Worm (Caenorhabditis elegans) whole organism, L2 larva: ENCODE results near the gene F53C11.1.

Experiments
- ceh-16 ChIP-seq: fragments of 150-350 bp; optimal IDR thresholded peaks from 2 replicates; lab custom pipeline; 2014; ENCODE audit warnings: missing biosample characterization, missing genetic modification characterization
- elt-1 ChIP-seq: fragments of 150-350 bp; optimal IDR thresholded peaks from 2 replicates; lab custom pipeline; 2014; ENCODE audit warnings: missing biosample characterization, missing genetic modification characterization
- snpc-4 ChIP-seq: fragments of 150-350 bp; optimal IDR thresholded peaks from 2 replicates; lab custom pipeline; 2014; ENCODE audit warnings: missing biosample characterization, missing genetic modification characterization

ce11 chrV:13807232-13807631, 31.6 kb downstream of the F53C11.1 start, which contains the start of gene swan-1:
- TF ChIP-seq elt-1, result no peak
- no peak for TF ChIP-seq ceh-16 (tag; lab: Kevin White, UChicago)
- TF ChIP-seq snpc-4 (tag; lab: Kevin White, UChicago), result no peak
